Worm (Caenorhabditis elegans): Measurements from ENCODE around the gene F54D8.10.

ce11 chrIII:5126988-5127387, 32.4 kb downstream of the F54D8.10 start:
- no peak for TF ChIP-seq nhr-76 (tag; optimal IDR thresholded peaks at IDR 0.05)
- TF ChIP-seq pag-3 (tag; optimal IDR thresholded peaks at IDR 0.05; ENCODE audit: borderline replicate concordance, insufficient read depth) = no peak
- no peak for TF ChIP-seq lin-15B (tag; optimal IDR thresholded peaks at IDR 0.05)
- TF ChIP-seq skn-1 (tag; optimal IDR thresholded peaks at IDR 0.05) = no peak
- no peak for TF ChIP-seq efl-1 (optimal IDR thresholded peaks at IDR 0.05)
- TF ChIP-seq efl-1 (GFP tag; optimal IDR thresholded peaks at IDR 0.05 in 1 of 2) = no peak
- no peak for TF ChIP-seq sptf-1 (tag; optimal IDR thresholded peaks at IDR 0.05)
- TF ChIP-seq snpc-4 (tag; optimal IDR thresholded peaks at IDR 0.05) = no peak
- TF ChIP-seq F16B12.6 (tag; optimal IDR thresholded peaks at IDR 0.05) = no peak
- TF ChIP-seq lin-14 (GFP tag; optimal IDR thresholded peaks at IDR 0.05) = no peak
- TF ChIP-seq nhr-11 (tag; optimal IDR thresholded peaks at IDR 0.05) = no peak
- TF ChIP-seq fos-1 (tag; optimal IDR thresholded peaks at IDR 0.05) = no peak
- TF ChIP-seq fkh-10 (GFP tag; optimal IDR thresholded peaks at IDR 0.05) = no peak
- TF ChIP-seq elt-3 (tag; optimal IDR thresholded peaks at IDR 0.05) = no peak
- no peak for TF ChIP-seq ama-1 (optimal IDR thresholded peaks at IDR 0.05)
